Fruit fly (Drosophila melanogaster) whole organism, embryonic: ENCODE measurements around the gene obst-J.
A peak's percentile ranks its signal among the peaks of the same experiment; 100 is the strongest.

ENCODE experiments used
- Bgb ChIP-seq: fragments of 200-800 bp; sonication (Bioruptor generic); IDR thresholded peaks from 2 replicates; pipeline ENCODE4 v1.3.6; 2022; ENCODE audit warnings: missing biosample characterization, missing genetic modification characterization; ENCODE audit not compliant: partially characterized antibody
- Blimp-1 ChIP-seq: fragments of 200-800 bp; sonication (Bioruptor generic); optimal IDR thresholded peaks from 3 replicates; lab custom pipeline; 2018; ENCODE audit warnings: missing biosample characterization, missing genetic modification characterization, mild to moderate bottlenecking, moderate library complexity, missing genetic modification reagents
- C15 ChIP-seq: fragments of 200-800 bp; sonication (Bioruptor generic); IDR thresholded peaks from 3 replicates; pipeline ENCODE4 v1.3.6; 2022; ENCODE audit warnings: missing biosample characterization, missing genetic modification characterization
- CG12769 ChIP-seq: fragments of 200-800 bp; sonication (Bioruptor generic); optimal IDR thresholded peaks from 2 replicates; lab custom pipeline; 2019; ENCODE audit warnings: missing biosample characterization, mild to moderate bottlenecking, missing genetic modification characterization, moderate library complexity
- CG13287 ChIP-seq: fragments of 200-800 bp; sonication (Bioruptor generic); IDR thresholded peaks from 2 replicates; pipeline ENCODE4 v1.3.6; 2022; ENCODE audit warnings: missing biosample characterization, missing genetic modification characterization; ENCODE audit not compliant: partially characterized antibody
- CG13424 ChIP-seq: fragments of 200-800 bp; sonication (Bioruptor generic); optimal IDR thresholded peaks from 2 replicates; lab custom pipeline; 2019; ENCODE audit warnings: missing biosample characterization, mild to moderate bottlenecking, missing genetic modification characterization, moderate library complexity
- CG13894 ChIP-seq: fragments of 200-800 bp; sonication (Bioruptor generic); optimal IDR thresholded peaks from 3 replicates; lab custom pipeline; 2018; ENCODE audit warnings: missing biosample characterization, mild to moderate bottlenecking, missing genetic modification characterization, moderate library complexity
- CG15514 ChIP-seq: fragments of 200-800 bp; sonication (Bioruptor generic); optimal IDR thresholded peaks from 3 replicates; lab custom pipeline; 2017; ENCODE audit warnings: missing biosample characterization, missing genetic modification characterization, mild to moderate bottlenecking, moderate library complexity, missing genetic modification reagents
- CG17328 ChIP-seq: fragments of 200-800 bp; sonication (Bioruptor generic); IDR thresholded peaks from 2 replicates; pipeline ENCODE4 v1.3.6; 2022; ENCODE audit warnings: missing biosample characterization, missing genetic modification characterization
- CG2116 ChIP-seq: fragments of 200-800 bp; sonication (Bioruptor generic); optimal IDR thresholded peaks from 3 replicates; lab custom pipeline; 2018; ENCODE audit warnings: missing biosample characterization, mild to moderate bottlenecking, missing genetic modification characterization
- CG34224 ChIP-seq: fragments of 200-800 bp; sonication (Bioruptor generic); IDR thresholded peaks from 3 replicates; pipeline ENCODE4 v1.3.6; 2022; ENCODE audit warnings: missing biosample characterization, missing genetic modification characterization; ENCODE audit not compliant: partially characterized antibody
- CG34422 ChIP-seq: fragments of 200-800 bp; sonication (Bioruptor generic); IDR thresholded peaks from 3 replicates; pipeline ENCODE4 v1.3.6; 2022; ENCODE audit warnings: missing biosample characterization, missing genetic modification characterization
- CG42726 ChIP-seq: fragments of 200-800 bp; sonication (Bioruptor generic); IDR thresholded peaks from 2 replicates; pipeline ENCODE4 v1.3.6; 2022; ENCODE audit warnings: missing biosample characterization, missing genetic modification characterization; ENCODE audit not compliant: partially characterized antibody
- CG4730 ChIP-seq: fragments of 200-800 bp; sonication (Bioruptor generic); IDR thresholded peaks from 2 replicates; pipeline ENCODE4 v1.3.6; 2022; ENCODE audit warnings: missing biosample characterization, missing genetic modification characterization
- CG7372 ChIP-seq: fragments of 200-800 bp; sonication (Bioruptor generic); IDR thresholded peaks from 2 replicates; pipeline ENCODE4 v1.3.6; 2022; ENCODE audit warnings: missing biosample characterization, missing genetic modification characterization
- Dll ChIP-seq: fragments of 200-800 bp; sonication (Bioruptor generic); IDR thresholded peaks from 4 replicates; pipeline ENCODE4 v1.3.6; 2022; ENCODE audit warnings: missing biosample characterization, missing genetic modification characterization; ENCODE audit not compliant: partially characterized antibody
- Elba2 ChIP-seq: fragments of 200-800 bp; sonication (Bioruptor generic); optimal IDR thresholded peaks from 3 replicates; lab custom pipeline; 2016; ENCODE audit warnings: missing biosample characterization, missing genetic modification characterization
- Med ChIP-seq: fragments of 200-800 bp; sonication (Bioruptor generic); peaks from one replicate; lab custom pipeline; 2016; ENCODE audit warnings: missing biosample characterization, missing genetic modification characterization, mild to moderate bottlenecking, inconsistent platforms, moderate library complexity
- Neu2 ChIP-seq: fragments of 200-800 bp; sonication (Bioruptor generic); optimal IDR thresholded peaks from 3 replicates; lab custom pipeline; 2016; ENCODE audit warnings: missing biosample characterization, missing genetic modification characterization, borderline replicate concordance
- Nf-YB ChIP-seq: fragments of 200-800 bp; sonication (Bioruptor generic); optimal IDR thresholded peaks from 3 replicates; lab custom pipeline; 2019; ENCODE audit warnings: missing biosample characterization, mild to moderate bottlenecking, missing genetic modification characterization, moderate library complexity
- Scr ChIP-seq: fragments of 200-800 bp; sonication (Bioruptor generic); IDR thresholded peaks from 2 replicates; pipeline ENCODE4 v1.3.6; 2022; ENCODE audit warnings: missing biosample characterization, missing genetic modification characterization; ENCODE audit not compliant: partially characterized antibody
- Tbp ChIP-seq: fragments of >200 bp; optimal IDR thresholded peaks from 2 replicates; lab custom pipeline; 2018; ENCODE audit warnings: missing biosample characterization, missing genetic modification characterization
- ase ChIP-seq: fragments of 200-800 bp; sonication (Bioruptor generic); IDR thresholded peaks from 3 replicates; pipeline ENCODE4 v1.3.6; 2022; ENCODE audit warnings: missing biosample characterization, missing genetic modification characterization
- ato ChIP-seq: fragments of 200-800 bp; sonication (Bioruptor generic); IDR thresholded peaks from 2 replicates; pipeline ENCODE4 v1.3.6; 2022; ENCODE audit warnings: missing biosample characterization, missing genetic modification characterization; ENCODE audit not compliant: partially characterized antibody
- bowl ChIP-seq: fragments of 200-800 bp; sonication (Bioruptor generic); IDR thresholded peaks from 2 replicates; pipeline ENCODE4 v1.3.6; 2022; ENCODE audit warnings: missing biosample characterization, missing genetic modification characterization
- chinmo ChIP-seq: fragments of 200-800 bp; sonication (Bioruptor generic); IDR thresholded peaks from 4 replicates; pipeline ENCODE4 v1.3.6; 2022; ENCODE audit warnings: missing biosample characterization, missing genetic modification characterization; ENCODE audit not compliant: partially characterized antibody
- dysf ChIP-seq: fragments of 200-800 bp; sonication (Bioruptor generic); IDR thresholded peaks from 3 replicates; pipeline ENCODE4 v1.3.6; 2022; ENCODE audit warnings: missing biosample characterization, missing genetic modification characterization
- fd102C ChIP-seq: fragments of 200-800 bp; sonication (Bioruptor generic); optimal IDR thresholded peaks from 2 replicates; lab custom pipeline; 2018; ENCODE audit warnings: missing biosample characterization, mild to moderate bottlenecking, missing genetic modification characterization, moderate library complexity
- jigr1 ChIP-seq: fragments of 200-800 bp; sonication (Bioruptor generic); IDR thresholded peaks from 3 replicates; pipeline ENCODE4 v1.3.6; 2022; ENCODE audit warnings: missing biosample characterization, missing genetic modification characterization
- knrl ChIP-seq: fragments of 200-800 bp; sonication (Bioruptor generic); IDR thresholded peaks from 3 replicates; pipeline ENCODE4 v1.3.6; 2022; ENCODE audit warnings: missing biosample characterization, missing genetic modification characterization; ENCODE audit not compliant: partially characterized antibody
- maf-S ChIP-seq: fragments of 200-800 bp; sonication (Bioruptor generic); optimal IDR thresholded peaks from 2 replicates; lab custom pipeline; 2016; ENCODE audit warnings: missing biosample characterization, missing genetic modification characterization
- mld ChIP-seq: fragments of 200-800 bp; sonication (Bioruptor generic); IDR thresholded peaks from 3 replicates; pipeline ENCODE4 v1.3.6; 2022; ENCODE audit warnings: missing biosample characterization, missing genetic modification characterization; ENCODE audit not compliant: partially characterized antibody
- pfk ChIP-seq: fragments of 200-800 bp; sonication (Bioruptor generic); optimal IDR thresholded peaks from 2 replicates; lab custom pipeline; 2018; ENCODE audit warnings: missing biosample characterization, mild to moderate bottlenecking, missing genetic modification characterization, moderate library complexity
- prd ChIP-seq, 3 experiments: fragments of >200 bp in 2 of 3; fragments of 200-800 bp in 1 of 3; sonication (Bioruptor generic) in 1 of 3; optimal IDR thresholded peaks in 2 of 3; IDR thresholded peaks in 1 of 3; 2 replicates in 2 of 3; 3 replicates in 1 of 3; pipeline versions ENCODE4 v1.3.6 to Lab custom; 2017 to 2022; ENCODE audit warnings: missing biosample characterization in 1 of 3, missing genetic modification characterization in 1 of 3
- sd ChIP-seq: fragments of 200-800 bp; sonication (Bioruptor generic); optimal IDR thresholded peaks from 3 replicates; lab custom pipeline; 2018; ENCODE audit warnings: missing biosample characterization, mild to moderate bottlenecking, missing genetic modification characterization, moderate library complexity
- slbo ChIP-seq: fragments of 200-800 bp; sonication (Bioruptor generic); IDR thresholded peaks from 2 replicates; pipeline ENCODE4 v1.3.6; 2022; ENCODE audit warnings: missing biosample characterization, missing genetic modification characterization
- unc-4 ChIP-seq: fragments of 200-800 bp; sonication (Bioruptor generic); IDR thresholded peaks from 2 replicates; pipeline ENCODE4 v1.3.6; 2022; ENCODE audit warnings: missing biosample characterization, missing genetic modification characterization; ENCODE audit not compliant: partially characterized antibody
- vvl ChIP-seq: fragments of 200-800 bp; sonication (Bioruptor generic); IDR thresholded peaks from 2 replicates; pipeline ENCODE4 v1.3.6; 2022; ENCODE audit warnings: missing biosample characterization, missing genetic modification characterization
- zfh1 ChIP-seq: fragments of 200-800 bp; sonication (Bioruptor generic); IDR thresholded peaks from 3 replicates; pipeline ENCODE4 v1.3.6; 2022; ENCODE audit warnings: missing biosample characterization, missing genetic modification characterization

Gene obst-J

dm6 chr3L:20129032-20129431 is 2.5 kb downstream of the obst-J start, which contains the start of gene gig (continued):
- TF ChIP-seq mld (GFP tag; lab: Robert Waterston, UW) (no peak), CG34224 (GFP tag; lab: Robert Waterston, UW) (0 out of 3 replicates have a peak, but pooled peaks have one; percentile 30)

- TF ChIP-seq CG7372 (GFP tag; lab: Robert Waterston, UW) (no peak), CG4730 (GFP tag; lab: Robert Waterston, UW) (no peak), Neu2 (GFP tag; lab: Kevin White, UChicago) (no peak), Med (GFP tag; lab: Kevin White, UChicago) (peak; percentile 9), Blimp-1 (GFP tag; lab: Kevin White, UChicago) (peak; percentile 56), unc-4 (GFP tag; lab: Robert Waterston, UW) (0 out of 2 replicates have a peak, but pooled peaks have one; percentile 23)
These were observed 4.3 kb downstream of the obst-J start, which contains the start of gene CG7365 for dm6 chr3L:20127281-20127680. CG7365 (minus strand) TSS chr3L:20127381.

- TF ChIP-seq vvl (GFP tag; lab: Robert Waterston, UW) (0 out of 2 replicates have a peak, but pooled peaks have one; percentile 22), maf-S (no peak), CG15514 (GFP tag; lab: Kevin White, UChicago) (peak; percentile 78), bowl (GFP tag; lab: Robert Waterston, UW) (0 out of 2 replicates have a peak, but pooled peaks have one; percentile 32), CG12769 (peak; percentile 51), CG13894 (tag; lab: Kevin White, UChicago) (peak; percentile 48), Neu2 (GFP tag; lab: Kevin White, UChicago) (no peak), Blimp-1 (GFP tag; lab: Kevin White, UChicago) (peak; percentile 95), sd (tag; lab: Kevin White, UChicago) (peak; percentile 73), chinmo (peak; percentile 41; the same call in 1 of the 4 replicates)
- TF ChIP-seq, all 482 proteins: peak for 8
These were observed 5.4 kb downstream of the obst-J start for dm6 chr3L:20126106-20126505.

dm6 chr3L:20123038-20123437 is 8.5 kb downstream of the obst-J start:
- TF ChIP-seq zfh1 = no peak
- TF ChIP-seq ato (GFP tag; lab: Robert Waterston, UW) = no peak
- TF ChIP-seq CG13894 (tag; lab: Kevin White, UChicago) = peak; percentile 51
- TF ChIP-seq Med (GFP tag; lab: Kevin White, UChicago) = peak; percentile 10

- TF ChIP-seq C15 (GFP tag; lab: Robert Waterston, UW) (no peak), Scr (GFP tag; lab: Robert Waterston, UW) (peak; percentile 65), CG17328 (GFP tag; lab: Robert Waterston, UW) (peak; percentile 34; the same call in 1 of the 2 replicates), fd102C (GFP tag; lab: Kevin White, UChicago) (no peak), Bgb (GFP tag; lab: Robert Waterston, UW) (peak; percentile 74), ase (GFP tag; lab: Robert Waterston, UW) (no peak), CG34422 (0 out of 3 replicates have a peak, but pooled peaks have one; percentile 22), CG13424 (tag; lab: Kevin White, UChicago) (peak; percentile 28), dysf (GFP tag; lab: Robert Waterston, UW) (0 out of 3 replicates have a peak, but pooled peaks have one; percentile 31), CG2116 (no peak), pfk (no peak), CG13894 (tag; lab: Kevin White, UChicago) (peak; percentile 6), knrl (peak; percentile 44; the same call in 2 of the 3 replicates), Nf-YB (GFP tag; lab: Kevin White, UChicago) (no peak), Elba2 (GFP tag; lab: Kevin White, UChicago) (no peak), prd (optimal IDR thresholded peaks at IDR 0.05; lab: Kevin White, UChicago) (no peak), prd (GFP tag; IDR thresholded peaks at IDR 0.05; lab: Robert Waterston, UW) (peak; percentile 58; the same call in 2 of the 3 replicates), CG42726 (GFP tag; lab: Robert Waterston, UW) (0 out of 2 replicates have a peak, but pooled peaks have one; percentile 26), slbo (peak; percentile 55; the same call in 1 of the 2 replicates), CG13287 (GFP tag; lab: Robert Waterston, UW) (peak; percentile 75), jigr1 (GFP tag; lab: Robert Waterston, UW) (no peak), Tbp (no peak), Dll (GFP tag; lab: Robert Waterston, UW) (peak; percentile 63; the same call in 2 of the 4 replicates)
These were observed 18.7 kb downstream of the obst-J start, which contains the start of gene CG14187 for dm6 chr3L:20112797-20113368. CG14187 (minus strand) TSS chr3L:20112847.
